Worm (Caenorhabditis elegans): ENCODE data around the gene R05D8.7.

The R05D8.7 gene

DNA sequence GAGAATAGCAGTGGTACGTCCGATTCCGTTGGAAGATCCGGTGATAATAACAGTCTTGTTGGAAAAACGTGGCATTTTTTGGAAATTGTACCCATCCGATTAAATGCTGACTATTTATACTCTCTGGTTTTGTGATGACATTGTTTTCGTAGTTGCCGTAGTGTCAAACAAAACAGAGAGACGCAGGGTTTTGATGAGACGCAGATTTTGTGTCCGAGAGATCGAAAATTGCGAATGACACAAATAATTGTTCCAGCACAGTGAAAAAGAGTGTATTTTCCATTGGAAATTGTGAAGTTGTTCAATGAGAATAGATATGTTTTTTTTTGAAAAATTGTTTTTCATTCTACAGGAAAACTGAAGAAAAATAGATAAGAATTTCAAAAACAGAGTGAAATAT, at the start of gene R05D8.7:
TSS of gene R05D8.7 (minus strand) at position 104 of the 400 bp plus-strand sequence.
- no peak for TF ChIP-seq sdz-38 (tag; optimal IDR thresholded peaks at IDR 0.05)
- TF ChIP-seq pbrm-1 (GFP tag; IDR thresholded peaks at IDR 0.05), result no peak
- TF ChIP-seq ztf-6 (GFP tag; IDR thresholded peaks at IDR 0.05), result no peak
- TF ChIP-seq snpc-4 (GFP tag; optimal IDR thresholded peaks at IDR 0.05), result no peak
- no peak for TF ChIP-seq snpc-4 (tag; optimal IDR thresholded peaks at IDR 0.05)
- TF ChIP-seq let-607 (tag; optimal IDR thresholded peaks at IDR 0.05), result no peak
- no peak for TF ChIP-seq lag-1 (GFP tag; IDR thresholded peaks at IDR 0.05)
- no peak for TF ChIP-seq cebp-2 (GFP tag; IDR thresholded peaks at IDR 0.05)

DNA sequence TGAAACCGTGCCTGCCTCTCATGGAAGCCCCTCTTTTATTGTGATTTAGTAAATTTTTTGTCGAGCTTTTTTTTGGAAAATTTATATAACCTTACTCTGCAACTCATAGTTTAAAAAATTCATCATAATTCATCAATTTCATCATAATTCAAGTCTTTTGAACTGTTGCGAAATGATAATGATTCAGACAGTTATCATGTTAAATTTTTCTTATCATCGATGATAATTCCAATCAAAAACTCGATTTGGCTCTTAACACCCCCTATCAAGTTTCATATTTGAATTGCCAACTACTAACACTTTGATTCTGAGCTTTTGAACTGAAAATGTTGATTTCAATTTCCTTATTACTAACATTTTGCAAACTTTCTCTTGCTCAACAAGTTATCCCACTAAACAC, 47.2 kb upstream of the R05D8.7 start, which contains the start of gene F54E2.1:
TSS of gene F54E2.1 (plus strand) at position 235 of the 400 bp plus-strand sequence.
- no peak for TF ChIP-seq K12H6.12 (tag; optimal IDR thresholded peaks at IDR 0.05)
- peak; percentile 87 for TF ChIP-seq cebp-1 (GFP tag; IDR thresholded peaks at IDR 0.05)
- TF ChIP-seq cebp-1 (tag; optimal IDR thresholded peaks at IDR 0.05), result no peak
- TF ChIP-seq aptf-3 (GFP tag; IDR thresholded peaks at IDR 0.05), result no peak
- no peak for TF ChIP-seq ztf-26 (tag; optimal IDR thresholded peaks at IDR 0.05)
- TF ChIP-seq nhr-80 (tag; optimal IDR thresholded peaks at IDR 0.05), result peak; percentile 82
- no peak for TF ChIP-seq chd-7 (tag; optimal IDR thresholded peaks at IDR 0.05)
- TF ChIP-seq lin-54 (GFP tag; optimal IDR thresholded peaks at IDR 0.05), result no peak
- TF ChIP-seq F52B5.7 (tag; optimal IDR thresholded peaks at IDR 0.05), result no peak

DNA sequence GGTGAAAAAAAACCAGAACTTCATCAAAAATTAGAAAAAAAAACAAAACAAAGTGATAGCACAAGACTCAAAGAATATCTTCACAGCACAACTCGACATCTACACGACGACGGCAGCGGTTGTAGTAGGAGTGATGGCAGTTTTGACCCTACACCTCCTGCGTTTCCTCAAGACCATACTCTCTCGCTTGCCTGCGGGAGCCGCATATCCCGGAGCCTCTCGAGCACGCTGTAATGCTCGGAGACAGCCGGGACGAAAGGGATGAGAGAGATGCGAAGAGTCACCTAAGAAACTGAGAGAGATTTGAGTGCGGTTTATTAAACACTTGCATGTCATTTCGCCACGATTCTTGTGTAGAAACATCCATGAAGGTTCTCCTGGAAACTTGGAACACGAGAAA, 46.4 kb upstream of the R05D8.7 start:
- TF ChIP-seq mcd-1 (GFP tag; IDR thresholded peaks at IDR 0.05) (no peak), T26A5.8 (tag; optimal IDR thresholded peaks at IDR 0.05) (no peak), F57A8.1 (GFP tag; optimal IDR thresholded peaks at IDR 0.05) (no peak), D2030.7 (GFP tag; IDR thresholded peaks at IDR 0.05) (no peak), nfyb-1 (GFP tag; IDR thresholded peaks at IDR 0.05) (no peak), ztf-6 (GFP tag; IDR thresholded peaks at IDR 0.05) (no peak), hsf-1 (GFP tag; IDR thresholded peaks at IDR 0.05) (no peak), tbp1 (GFP tag; optimal IDR thresholded peaks at IDR 0.05) (no peak), somi-1 (GFP tag; optimal IDR thresholded peaks at IDR 0.05) (no peak), F37B4.10 (GFP tag; IDR thresholded peaks at IDR 0.05) (no peak), ccch-3 (GFP tag; optimal IDR thresholded peaks at IDR 0.05) (no peak), efl-1 (GFP tag; optimal IDR thresholded peaks at IDR 0.05) (no peak), ztf-26 (tag; optimal IDR thresholded peaks at IDR 0.05) (no peak), snpc-3.4 (tag; optimal IDR thresholded peaks at IDR 0.05) (no peak), nhr-179 (tag; optimal IDR thresholded peaks at IDR 0.05) (no peak), nfya-1 (tag; optimal IDR thresholded peaks at IDR 0.05; ENCODE audit: borderline replicate concordance, insufficient read depth) (no peak), pha-4 (tag; optimal IDR thresholded peaks at IDR 0.05) (no peak), hrde-1 (tag; optimal IDR thresholded peaks at IDR 0.05; ENCODE audit: borderline replicate concordance) (no peak), Y95B8A.8 (GFP tag; IDR thresholded peaks at IDR 0.05) (no peak), F22D6.2 (tag; optimal IDR thresholded peaks at IDR 0.05) (no peak)

DNA sequence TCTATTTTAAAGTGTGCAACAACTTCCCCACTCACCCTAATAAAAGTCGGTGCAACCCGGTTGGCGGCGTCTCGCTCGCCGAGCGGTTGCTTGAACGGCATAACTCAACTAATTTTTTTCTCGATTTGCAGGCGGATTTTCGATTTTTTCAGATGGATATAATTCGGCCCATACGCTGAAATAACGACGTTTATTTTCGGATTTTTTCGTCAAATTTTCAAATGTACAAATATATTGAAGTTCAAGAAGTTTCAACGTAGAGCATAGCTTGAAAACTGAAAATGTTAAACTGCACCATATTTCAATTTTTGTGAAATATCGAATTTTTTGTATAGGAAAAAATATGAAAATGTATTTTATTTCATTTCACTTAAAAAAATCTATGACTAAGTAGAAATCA, 44.8 kb upstream of the R05D8.7 start, which contains the start of gene ketn-1:
TSS of gene ketn-1 (minus strand) at position 101 of the 400 bp plus-strand sequence.
- TF ChIP-seq nhr-120 (GFP tag; IDR thresholded peaks at IDR 0.05) (no peak), attf-6 (GFP tag; IDR thresholded peaks at IDR 0.05) (no peak), nhr-90 (tag; optimal IDR thresholded peaks at IDR 0.05) (no peak)

Measured in whole organism, young adult.